Fruit fly (Drosophila melanogaster) whole organism, embryonic: Measurements from ENCODE around the gene Sfp38D.

Experiments
- Ada2b ChIP-seq: fragments of 200-800 bp; sonication (Bioruptor generic); IDR thresholded peaks from 2 replicates; pipeline ENCODE4 v1.3.6; 2022; ENCODE audit warnings: missing biosample characterization, missing genetic modification characterization
- Aef1 ChIP-seq: fragments of 200-800 bp; sonication (Bioruptor generic); IDR thresholded peaks from 3 replicates; pipeline ENCODE4 v1.3.6; 2022; ENCODE audit warnings: missing biosample characterization, missing genetic modification characterization
- BtbVII ChIP-seq: fragments of 200-800 bp; sonication (Bioruptor generic); optimal IDR thresholded peaks from 3 replicates; lab custom pipeline; 2017; ENCODE audit warnings: missing biosample characterization, mild to moderate bottlenecking, missing genetic modification characterization
- CG10147 ChIP-seq: fragments of 200-800 bp; sonication (Bioruptor generic); optimal IDR thresholded peaks from 2 replicates; lab custom pipeline; 2019; ENCODE audit warnings: missing biosample characterization, mild to moderate bottlenecking, missing genetic modification characterization, moderate library complexity
- CG1024 ChIP-seq: fragments of 200-800 bp; sonication (Bioruptor generic); IDR thresholded peaks from 2 replicates; pipeline ENCODE4 v1.3.6; 2022; ENCODE audit warnings: missing biosample characterization, missing genetic modification characterization
- CG10366 ChIP-seq: fragments of 200-800 bp; sonication (Bioruptor generic); IDR thresholded peaks from 2 replicates; pipeline ENCODE4 v1.3.6; 2022; ENCODE audit warnings: missing biosample characterization, missing genetic modification characterization
- CG11695 ChIP-seq: fragments of 200-800 bp; sonication (Bioruptor generic); IDR thresholded peaks from 3 replicates; pipeline ENCODE4 v1.3.6; 2022; ENCODE audit warnings: missing biosample characterization, missing genetic modification characterization
- CG12391 ChIP-seq: fragments of 200-800 bp; sonication (Bioruptor generic); optimal IDR thresholded peaks from 3 replicates; lab custom pipeline; 2018; ENCODE audit warnings: missing biosample characterization, mild to moderate bottlenecking, missing genetic modification characterization, moderate library complexity
- CG13424 ChIP-seq: fragments of 200-800 bp; sonication (Bioruptor generic); optimal IDR thresholded peaks from 2 replicates; lab custom pipeline; 2019; ENCODE audit warnings: missing biosample characterization, mild to moderate bottlenecking, missing genetic modification characterization, moderate library complexity
- CG13624 ChIP-seq: fragments of 200-800 bp; sonication (Bioruptor generic); optimal IDR thresholded peaks from 2 replicates; lab custom pipeline; 2016; ENCODE audit warnings: missing biosample characterization, missing genetic modification characterization
- CG13775 ChIP-seq: fragments of 200-800 bp; sonication (Bioruptor generic); optimal IDR thresholded peaks from 3 replicates; lab custom pipeline; 2017; ENCODE audit warnings: missing biosample characterization, mild to moderate bottlenecking, missing genetic modification characterization
- CG15514 ChIP-seq: fragments of 200-800 bp; sonication (Bioruptor generic); optimal IDR thresholded peaks from 3 replicates; lab custom pipeline; 2017; ENCODE audit warnings: missing biosample characterization, missing genetic modification characterization, mild to moderate bottlenecking, moderate library complexity, missing genetic modification reagents
- CG16863 ChIP-seq: fragments of 200-800 bp; sonication (Bioruptor generic); optimal IDR thresholded peaks from 3 replicates; lab custom pipeline; 2016; ENCODE audit warnings: missing biosample characterization, missing genetic modification characterization
- CG17186 ChIP-seq: fragments of 200-800 bp; sonication (Bioruptor generic); optimal IDR thresholded peaks from 3 replicates; lab custom pipeline; 2017; ENCODE audit warnings: missing biosample characterization, missing genetic modification reagents, missing genetic modification characterization
- CG30403 ChIP-seq: fragments of 200-800 bp; sonication (Bioruptor generic); optimal IDR thresholded peaks from 3 replicates; lab custom pipeline; 2016; ENCODE audit warnings: missing biosample characterization, missing genetic modification characterization
- CG32767 ChIP-seq: fragments of 200-800 bp; sonication (Bioruptor generic); IDR thresholded peaks from 2 replicates; pipeline ENCODE4 v1.3.6; 2022; ENCODE audit warnings: missing biosample characterization, missing genetic modification characterization
- CG33213 ChIP-seq: fragments of 200-800 bp; sonication (Bioruptor generic); optimal IDR thresholded peaks from 3 replicates; lab custom pipeline; 2016; ENCODE audit warnings: missing biosample characterization, missing genetic modification characterization
- CG34224 ChIP-seq: fragments of 200-800 bp; sonication (Bioruptor generic); IDR thresholded peaks from 3 replicates; pipeline ENCODE4 v1.3.6; 2022; ENCODE audit warnings: missing biosample characterization, missing genetic modification characterization; ENCODE audit not compliant: partially characterized antibody
- CG6175 ChIP-seq: fragments of 200-800 bp; sonication (Bioruptor generic); IDR thresholded peaks from 3 replicates; pipeline ENCODE4 v1.3.6; 2022; ENCODE audit warnings: missing biosample characterization, missing genetic modification characterization
- CG8478 ChIP-seq: fragments of >200 bp; optimal IDR thresholded peaks from 2 replicates; lab custom pipeline; 2018
- CG9609 ChIP-seq: fragments of 200-800 bp; sonication (Bioruptor generic); optimal IDR thresholded peaks from 3 replicates; lab custom pipeline; 2016; ENCODE audit warnings: missing biosample characterization, missing genetic modification characterization
- CrebB ChIP-seq: fragments of 200-800 bp; sonication (Bioruptor generic); optimal IDR thresholded peaks from 3 replicates; lab custom pipeline; 2018; ENCODE audit warnings: missing biosample characterization, mild to moderate bottlenecking, missing genetic modification characterization
- Dad ChIP-seq: fragments of 200-800 bp; sonication (Bioruptor generic); optimal IDR thresholded peaks from 3 replicates; lab custom pipeline; 2016; ENCODE audit warnings: missing biosample characterization, missing genetic modification characterization
- E2f2 ChIP-seq: fragments of 200-800 bp; sonication (Bioruptor generic); IDR thresholded peaks from 2 replicates; pipeline ENCODE4 v1.3.6; 2022; ENCODE audit warnings: missing biosample characterization, missing genetic modification characterization
- HmgZ ChIP-seq: fragments of 200-800 bp; sonication (Bioruptor generic); optimal IDR thresholded peaks from 2 replicates; lab custom pipeline; 2018; ENCODE audit warnings: missing biosample characterization, mild to moderate bottlenecking, missing genetic modification characterization
- Mad ChIP-seq: fragments of 200-800 bp; sonication (Bioruptor generic); optimal IDR thresholded peaks from 2 replicates; lab custom pipeline; 2016; ENCODE audit warnings: missing biosample characterization, missing genetic modification characterization
- Myb ChIP-seq: fragments of 200-800 bp; sonication (Bioruptor generic); optimal IDR thresholded peaks from 2 replicates; lab custom pipeline; 2016; ENCODE audit warnings: missing biosample characterization, missing genetic modification characterization
- Pdp1 ChIP-seq, 2 experiments: fragments of 200-800 bp; sonication (Bioruptor generic); optimal IDR thresholded peaks; 3 replicates each; lab custom pipeline; 2016; ENCODE audit warnings: missing biosample characterization in 2 of 2, missing genetic modification characterization in 2 of 2, mild to moderate bottlenecking in 1 of 2, moderate library complexity in 1 of 2
- Ptx1 ChIP-seq: fragments of 200-800 bp; sonication (Bioruptor generic); IDR thresholded peaks from 2 replicates; pipeline ENCODE4 v1.3.6; 2022; ENCODE audit warnings: missing biosample characterization, missing genetic modification characterization
- Rfx ChIP-seq: fragments of 200-800 bp; sonication (Bioruptor generic); IDR thresholded peaks from 2 replicates; pipeline ENCODE4 v1.3.6; 2022; ENCODE audit warnings: missing biosample characterization, missing genetic modification characterization
- Ssrp ChIP-seq: fragments of 200-800 bp; sonication (Bioruptor generic); optimal IDR thresholded peaks from 2 replicates; lab custom pipeline; 2018; ENCODE audit warnings: missing biosample characterization, mild to moderate bottlenecking, missing genetic modification characterization, moderate library complexity
- Usf ChIP-seq: fragments of 200-800 bp; sonication (Bioruptor generic); optimal IDR thresholded peaks from 2 replicates; lab custom pipeline; 2017; ENCODE audit warnings: missing genotype, missing biosample characterization, missing genetic modification characterization
- ara ChIP-seq: fragments of 200-800 bp; sonication (Bioruptor generic); IDR thresholded peaks from 2 replicates; pipeline ENCODE4 v1.3.6; 2022; ENCODE audit warnings: missing biosample characterization, missing genetic modification characterization
- bcd ChIP-seq: fragments of 200-800 bp; sonication (Bioruptor generic); optimal IDR thresholded peaks from 2 replicates; lab custom pipeline; 2017; ENCODE audit warnings: missing biosample characterization, mild to moderate bottlenecking, missing genetic modification characterization
- br ChIP-seq: fragments of >200 bp; optimal IDR thresholded peaks from 2 replicates; lab custom pipeline; 2017
- ewg ChIP-seq: fragments of 200-800 bp; sonication (Bioruptor generic); optimal IDR thresholded peaks from 3 replicates; lab custom pipeline; 2017; ENCODE audit warnings: mild to moderate bottlenecking, missing biosample characterization, missing genetic modification reagents, missing genetic modification characterization
- grau ChIP-seq: fragments of 200-800 bp; optimal IDR thresholded peaks from 3 replicates; lab custom pipeline; 2019; ENCODE audit warnings: missing biosample characterization, mild to moderate bottlenecking, missing genetic modification characterization, moderate library complexity
- gt ChIP-seq: fragments of 200-800 bp; sonication (Bioruptor generic); IDR thresholded peaks from 2 replicates; pipeline ENCODE4 v1.3.6; 2022; ENCODE audit warnings: missing biosample characterization, missing genetic modification characterization
- h ChIP-seq: fragments of >200 bp; optimal IDR thresholded peaks from 2 replicates; lab custom pipeline; 2017
- ken ChIP-seq: fragments of 200-800 bp; sonication (Bioruptor generic); IDR thresholded peaks from 3 replicates; pipeline ENCODE4 v1.3.6; 2022; ENCODE audit warnings: missing biosample characterization, missing genetic modification characterization
- mirr ChIP-seq: fragments of 200-800 bp; sonication (Bioruptor generic); optimal IDR thresholded peaks from 3 replicates; lab custom pipeline; 2018; ENCODE audit warnings: missing biosample characterization, mild to moderate bottlenecking, missing genetic modification characterization
- nau ChIP-seq: fragments of 200-800 bp; sonication (Bioruptor generic); optimal IDR thresholded peaks from 3 replicates; lab custom pipeline; 2017; ENCODE audit warnings: missing biosample characterization, mild to moderate bottlenecking, missing genetic modification characterization, missing genetic modification reagents
- nerfin-2 ChIP-seq: fragments of 200-800 bp; sonication (Bioruptor generic); IDR thresholded peaks from 2 replicates; pipeline ENCODE4 v1.3.6; 2022; ENCODE audit warnings: missing biosample characterization, missing genetic modification characterization; ENCODE audit not compliant: partially characterized antibody
- org-1 ChIP-seq: fragments of 200-800 bp; sonication (Bioruptor generic); optimal IDR thresholded peaks from 2 replicates; lab custom pipeline; 2017; ENCODE audit warnings: missing biosample characterization, missing genetic modification characterization
- pfk ChIP-seq: fragments of 200-800 bp; sonication (Bioruptor generic); optimal IDR thresholded peaks from 2 replicates; lab custom pipeline; 2018; ENCODE audit warnings: missing biosample characterization, mild to moderate bottlenecking, missing genetic modification characterization, moderate library complexity
- prd ChIP-seq, 3 experiments: fragments of >200 bp in 2 of 3; fragments of 200-800 bp in 1 of 3; sonication (Bioruptor generic) in 1 of 3; optimal IDR thresholded peaks in 2 of 3; IDR thresholded peaks in 1 of 3; 2 replicates in 2 of 3; 3 replicates in 1 of 3; pipeline versions ENCODE4 v1.3.6 to Lab custom; 2017 to 2022; ENCODE audit warnings: missing biosample characterization in 1 of 3, missing genetic modification characterization in 1 of 3
- row ChIP-seq: fragments of 200-800 bp; sonication (Bioruptor generic); IDR thresholded peaks from 3 replicates; pipeline ENCODE4 v1.3.6; 2022; ENCODE audit warnings: missing biosample characterization, missing genetic modification characterization
- seq ChIP-seq: fragments of 200-800 bp; sonication (Bioruptor generic); IDR thresholded peaks from 2 replicates; pipeline ENCODE4 v1.3.6; 2022; ENCODE audit warnings: missing biosample characterization, missing genetic modification characterization
- sim ChIP-seq: fragments of 200-800 bp; sonication (Bioruptor generic); IDR thresholded peaks from 2 replicates; pipeline ENCODE4 v1.3.6; 2022; ENCODE audit warnings: missing biosample characterization, missing genetic modification characterization
- slou ChIP-seq: fragments of 200-800 bp; sonication (Bioruptor generic); optimal IDR thresholded peaks from 3 replicates; lab custom pipeline; 2016; ENCODE audit warnings: missing biosample characterization, missing genetic modification characterization
- tna ChIP-seq: fragments of 200-800 bp; sonication (Bioruptor generic); IDR thresholded peaks from 2 replicates; pipeline ENCODE4 v1.3.6; 2022; ENCODE audit warnings: missing biosample characterization, missing genetic modification characterization; ENCODE audit not compliant: partially characterized antibody

The Sfp38D gene

DNA sequence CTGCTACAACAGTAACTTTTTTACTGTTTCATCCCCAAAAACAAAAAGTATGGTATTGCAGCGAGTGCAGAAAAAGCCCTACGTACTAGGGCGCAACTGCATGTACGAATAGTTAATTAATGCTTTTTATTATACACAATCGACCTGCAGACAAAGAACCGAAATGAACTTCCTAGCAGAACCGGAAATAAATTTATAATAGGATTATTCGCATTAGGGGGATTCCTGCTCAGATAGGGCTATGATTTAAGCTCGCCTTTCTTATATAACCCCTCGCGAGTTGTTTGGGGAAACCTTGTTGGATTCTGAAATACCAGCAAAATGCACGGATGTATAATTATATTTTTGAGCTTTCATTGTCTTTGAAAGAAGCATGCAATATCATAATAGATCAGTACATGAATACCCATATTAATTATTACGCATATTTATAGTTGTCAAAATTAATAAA lies 41.0 kb downstream of the Sfp38D start, which contains the start of gene Cen (continued):
- no peak for TF ChIP-seq gt
- peak; percentile 61 for TF ChIP-seq CG13775 (GFP tag; lab: Kevin White, UChicago)
- no peak for TF ChIP-seq nau (GFP tag; lab: Kevin White, UChicago)
- TF ChIP-seq Ssrp (tag; lab: Kevin White, UChicago), result peak; percentile 14
- TF ChIP-seq sim (GFP tag; lab: Robert Waterston, UW), result no peak
- no peak for TF ChIP-seq grau (tag; lab: Kevin White, UChicago)
- peak; percentile 60 for TF ChIP-seq Rfx (GFP tag; lab: Robert Waterston, UW)
- no peak for TF ChIP-seq CG8478 (lab: Kevin White, UChicago)
- TF ChIP-seq Aef1 (GFP tag; lab: Robert Waterston, UW), result peak; percentile 45; the same call in 1 of the 3 replicates
- no peak for TF ChIP-seq ara (GFP tag; lab: Robert Waterston, UW)
- no peak for TF ChIP-seq Dad
- TF ChIP-seq nerfin-2 (GFP tag; lab: Robert Waterston, UW), result no peak
- peak; percentile 51 for TF ChIP-seq CG12391 (tag; lab: Kevin White, UChicago)
- TF ChIP-seq br (lab: Kevin White, UChicago), result no peak
- TF ChIP-seq CG13624, result peak; percentile 25
- TF ChIP-seq CG34224, result no peak
- TF ChIP-seq row (GFP tag; lab: Robert Waterston, UW), result peak; percentile 66; the same call in 2 of the 3 replicates
- TF ChIP-seq BtbVII (GFP tag; lab: Kevin White, UChicago), result no peak
- peak; percentile 16 for TF ChIP-seq Myb (GFP tag; lab: Kevin White, UChicago)
- no peak for TF ChIP-seq pfk (GFP tag; lab: Kevin White, UChicago)
- TF ChIP-seq CG10147 (GFP tag; lab: Kevin White, UChicago), result no peak
- TF ChIP-seq HmgZ (tag; lab: Kevin White, UChicago), result no peak
- TF ChIP-seq seq (GFP tag; lab: Robert Waterston, UW), result peak; percentile 12; the same call in 1 of the 2 replicates
- peak; percentile 42 to 95 for TF ChIP-seq Pdp1 (GFP tag; optimal IDR thresholded peaks at IDR 0.05; lab: Kevin White, UChicago)
- no peak for TF ChIP-seq CG17186 (GFP tag; lab: Kevin White, UChicago)
- TF ChIP-seq CG13424 (tag; lab: Kevin White, UChicago), result peak; percentile 23
- TF ChIP-seq bcd (GFP tag; lab: Kevin White, UChicago), result peak; percentile 39
- peak; percentile 47 for TF ChIP-seq CG15514 (GFP tag; lab: Kevin White, UChicago)
- TF ChIP-seq Ada2b (GFP tag; lab: Robert Waterston, UW), result peak; percentile 53; the same call in 1 of the 2 replicates
- TF ChIP-seq CG9609 (GFP tag; lab: Kevin White, UChicago), result peak; percentile 0
- no peak for TF ChIP-seq CG32767
- TF ChIP-seq slou (GFP tag; lab: Kevin White, UChicago), result peak; percentile 9
- no peak for TF ChIP-seq E2f2 (GFP tag; lab: Robert Waterston, UW)
- TF ChIP-seq h (lab: Kevin White, UChicago), result no peak
- 0 out of 2 replicates have a peak, but pooled peaks have one; percentile 20 for TF ChIP-seq CG1024
- TF ChIP-seq prd (optimal IDR thresholded peaks at IDR 0.05; lab: Kevin White, UChicago), result no peak
- TF ChIP-seq prd (GFP tag; IDR thresholded peaks at IDR 0.05; lab: Robert Waterston, UW), result 0 out of 3 replicates have a peak, but pooled peaks have one; percentile 21
- TF ChIP-seq mirr (GFP tag; lab: Kevin White, UChicago), result no peak
- no peak for TF ChIP-seq Usf (GFP tag; lab: Kevin White, UChicago)
- no peak for TF ChIP-seq tna (GFP tag; lab: Robert Waterston, UW)
- TF ChIP-seq ken (GFP tag; lab: Robert Waterston, UW), result peak; percentile 63; the same call in 1 of the 3 replicates
- no peak for TF ChIP-seq CG16863 (GFP tag; lab: Kevin White, UChicago)
- no peak for TF ChIP-seq CG11695 (GFP tag; lab: Robert Waterston, UW)
- peak; percentile 47 for TF ChIP-seq CG10366 (GFP tag; lab: Robert Waterston, UW)
- peak; percentile 18 for TF ChIP-seq CG33213 (GFP tag; lab: Kevin White, UChicago)
- no peak for TF ChIP-seq CrebB (tag; lab: Kevin White, UChicago)
- peak; percentile 23 for TF ChIP-seq Mad (GFP tag; lab: Kevin White, UChicago)
- TF ChIP-seq CG30403, result peak; percentile 50
- no peak for TF ChIP-seq org-1
- no peak for TF ChIP-seq CG6175
- peak; percentile 56; the same call in 1 of the 2 replicates for TF ChIP-seq Ptx1 (GFP tag; lab: Robert Waterston, UW)
- TF ChIP-seq ewg, result no peak
